Fruit fly (Drosophila melanogaster) whole organism, embryonic: Measurements from ENCODE around the gene beag.

Experiments used
- Atf-2 ChIP-seq: fragments of 200-800 bp; sonication (Bioruptor generic); optimal IDR thresholded peaks from 2 replicates; lab custom pipeline; 2016; ENCODE audit warnings: missing biosample characterization, missing genetic modification characterization
- CG1024 ChIP-seq: fragments of 200-800 bp; sonication (Bioruptor generic); IDR thresholded peaks from 2 replicates; pipeline ENCODE4 v1.3.6; 2022; ENCODE audit warnings: missing biosample characterization, missing genetic modification characterization
- CG10321 ChIP-seq: fragments of 200-800 bp; sonication (Bioruptor generic); IDR thresholded peaks from 2 replicates; pipeline ENCODE4 v1.3.6; 2022; ENCODE audit warnings: missing biosample characterization, missing genetic modification characterization
- CG10959 ChIP-seq: fragments of 200-800 bp; sonication (Bioruptor generic); IDR thresholded peaks from 2 replicates; pipeline ENCODE4 v1.3.6; 2022; ENCODE audit warnings: missing biosample characterization, missing genetic modification characterization
- CG11504 ChIP-seq: fragments of 200-800 bp; sonication (Bioruptor generic); optimal IDR thresholded peaks from 3 replicates; lab custom pipeline; 2019; ENCODE audit warnings: missing biosample characterization, mild to moderate bottlenecking, missing genetic modification characterization, moderate library complexity
- CG11560 ChIP-seq: fragments of 200-800 bp; sonication (Bioruptor generic); IDR thresholded peaks from 3 replicates; pipeline ENCODE4 v1.3.6; 2022; ENCODE audit warnings: missing biosample characterization, missing genetic modification characterization
- CG11696 ChIP-seq: fragments of 200-800 bp; sonication (Bioruptor generic); IDR thresholded peaks from 2 replicates; pipeline ENCODE4 v1.3.6; 2022; ENCODE audit warnings: missing biosample characterization, missing genetic modification characterization
- CG12236 ChIP-seq: fragments of 200-800 bp; sonication (Bioruptor generic); optimal IDR thresholded peaks from 2 replicates; lab custom pipeline; 2016; ENCODE audit warnings: missing biosample characterization, missing genetic modification characterization
- CG12942 ChIP-seq: fragments of 200-800 bp; sonication (Bioruptor generic); optimal IDR thresholded peaks from 3 replicates; lab custom pipeline; 2016; ENCODE audit warnings: missing biosample characterization, missing genetic modification characterization
- CG1529 ChIP-seq: fragments of 200-800 bp; sonication (Bioruptor generic); optimal IDR thresholded peaks from 3 replicates; lab custom pipeline; 2018; ENCODE audit warnings: missing biosample characterization, missing genetic modification characterization
- CG1647 ChIP-seq: fragments of 200-800 bp; sonication (Bioruptor generic); optimal IDR thresholded peaks from 3 replicates; lab custom pipeline; 2016; ENCODE audit warnings: missing biosample characterization, missing genetic modification characterization
- CG16815 ChIP-seq: fragments of 200-800 bp; sonication (Bioruptor generic); optimal IDR thresholded peaks from 3 replicates; lab custom pipeline; 2017; ENCODE audit warnings: missing biosample characterization, mild to moderate bottlenecking, missing genetic modification characterization
- CG17361 ChIP-seq: fragments of 200-800 bp; sonication (Bioruptor generic); IDR thresholded peaks from 3 replicates; pipeline ENCODE4 v1.3.6; 2022; ENCODE audit warnings: missing biosample characterization, missing genetic modification characterization
- CG18619 ChIP-seq: fragments of 200-800 bp; sonication (Bioruptor generic); optimal IDR thresholded peaks from 3 replicates; lab custom pipeline; 2017; ENCODE audit warnings: missing biosample characterization, mild to moderate bottlenecking, missing genetic modification characterization
- CG32767 ChIP-seq: fragments of 200-800 bp; sonication (Bioruptor generic); IDR thresholded peaks from 2 replicates; pipeline ENCODE4 v1.3.6; 2022; ENCODE audit warnings: missing biosample characterization, missing genetic modification characterization
- CG3281 ChIP-seq: fragments of 200-800 bp; sonication (Bioruptor generic); optimal IDR thresholded peaks from 3 replicates; lab custom pipeline; 2017; ENCODE audit warnings: missing biosample characterization, mild to moderate bottlenecking, missing genetic modification characterization
- CG4360 ChIP-seq: fragments of 200-800 bp; sonication (Bioruptor generic); IDR thresholded peaks from 2 replicates; pipeline ENCODE4 v1.3.6; 2022; ENCODE audit warnings: missing biosample characterization, missing genetic modification characterization
- CG7357 ChIP-seq: fragments of 200-800 bp; sonication (Bioruptor generic); IDR thresholded peaks from 3 replicates; pipeline ENCODE4 v1.3.6; 2022; ENCODE audit warnings: missing biosample characterization, missing genetic modification characterization
- CG7372 ChIP-seq: fragments of 200-800 bp; sonication (Bioruptor generic); IDR thresholded peaks from 2 replicates; pipeline ENCODE4 v1.3.6; 2022; ENCODE audit warnings: missing biosample characterization, missing genetic modification characterization
- CG7963 ChIP-seq: fragments of 200-800 bp; sonication (Bioruptor generic); IDR thresholded peaks from 3 replicates; pipeline ENCODE4 v1.3.6; 2022; ENCODE audit warnings: missing biosample characterization, missing genetic modification characterization; ENCODE audit not compliant: partially characterized antibody
- CG8388 ChIP-seq: fragments of 200-800 bp; sonication (Bioruptor generic); optimal IDR thresholded peaks from 2 replicates; lab custom pipeline; 2019; ENCODE audit warnings: missing biosample characterization, mild to moderate bottlenecking, missing genetic modification characterization, moderate library complexity
- CG9437 ChIP-seq: fragments of 200-800 bp; sonication (Bioruptor generic); optimal IDR thresholded peaks from 2 replicates; lab custom pipeline; 2018; ENCODE audit warnings: missing biosample characterization, mild to moderate bottlenecking, missing genetic modification characterization
- CG9727 ChIP-seq: fragments of 200-800 bp; sonication (Bioruptor generic); optimal IDR thresholded peaks from 3 replicates; lab custom pipeline; 2017; ENCODE audit warnings: missing biosample characterization, mild to moderate bottlenecking, missing genetic modification characterization
- CG9876 ChIP-seq: fragments of 200-800 bp; sonication (Bioruptor generic); optimal IDR thresholded peaks from 2 replicates; lab custom pipeline; 2016; ENCODE audit warnings: missing biosample characterization, missing genetic modification characterization
- Doc3 ChIP-seq: fragments of 200-800 bp; sonication (Bioruptor generic); IDR thresholded peaks from 3 replicates; pipeline ENCODE4 v1.3.6; 2022; ENCODE audit warnings: missing biosample characterization, missing genetic modification characterization; ENCODE audit not compliant: partially characterized antibody
- Dref ChIP-seq: fragments of 200-800 bp; sonication (Bioruptor generic); IDR thresholded peaks from 2 replicates; pipeline ENCODE4 v1.3.6; 2022; ENCODE audit warnings: missing biosample characterization, missing genetic modification characterization
- Drgx ChIP-seq: fragments of 200-800 bp; sonication (Bioruptor generic); IDR thresholded peaks from 2 replicates; pipeline ENCODE4 v1.3.6; 2022; ENCODE audit warnings: missing biosample characterization, missing genetic modification characterization
- Elba2 ChIP-seq: fragments of 200-800 bp; sonication (Bioruptor generic); optimal IDR thresholded peaks from 3 replicates; lab custom pipeline; 2016; ENCODE audit warnings: missing biosample characterization, missing genetic modification characterization
- Ets97D ChIP-seq: fragments of 200-800 bp; sonication (Bioruptor generic); optimal IDR thresholded peaks from 3 replicates; lab custom pipeline; 2016; ENCODE audit warnings: missing biosample characterization, missing genetic modification characterization
- Hr78 ChIP-seq, 2 experiments: fragments of 200-800 bp in 1 of 2; fragments of >200 bp in 1 of 2; sonication (Bioruptor generic) in 1 of 2; optimal IDR thresholded peaks; 2 replicates each; lab custom pipeline; 2017 to 2019; ENCODE audit warnings: missing biosample characterization in 2 of 2, missing genetic modification characterization in 2 of 2, mild to moderate bottlenecking in 1 of 2, moderate library complexity in 1 of 2
- Meics ChIP-seq: fragments of 200-800 bp; sonication (Bioruptor generic); optimal IDR thresholded peaks from 2 replicates; lab custom pipeline; 2017; ENCODE audit warnings: missing biosample characterization, mild to moderate bottlenecking, missing genetic modification characterization
- Pdp1 ChIP-seq, 2 experiments: fragments of 200-800 bp; sonication (Bioruptor generic); optimal IDR thresholded peaks; 3 replicates each; lab custom pipeline; 2016; ENCODE audit warnings: missing biosample characterization in 2 of 2, missing genetic modification characterization in 2 of 2, mild to moderate bottlenecking in 1 of 2, moderate library complexity in 1 of 2
- al ChIP-seq: fragments of 200-800 bp; sonication (Bioruptor generic); IDR thresholded peaks from 2 replicates; pipeline ENCODE4 v1.3.6; 2022; ENCODE audit warnings: missing biosample characterization, missing genetic modification characterization
- bbx ChIP-seq: fragments of 200-800 bp; sonication (Bioruptor generic); IDR thresholded peaks from 2 replicates; pipeline ENCODE4 v1.3.6; 2022; ENCODE audit warnings: missing biosample characterization, missing genetic modification characterization; ENCODE audit not compliant: partially characterized antibody
- bigmax ChIP-seq: fragments of 200-800 bp; sonication (Bioruptor generic); optimal IDR thresholded peaks from 2 replicates; lab custom pipeline; 2018; ENCODE audit warnings: missing biosample characterization, mild to moderate bottlenecking, missing genetic modification characterization
- cwo ChIP-seq: fragments of 200-800 bp; sonication (Bioruptor generic); optimal IDR thresholded peaks from 3 replicates; lab custom pipeline; 2017; ENCODE audit warnings: missing biosample characterization, missing genetic modification characterization, mild to moderate bottlenecking, moderate library complexity, missing genetic modification reagents
- grn ChIP-seq: fragments of 200-800 bp; sonication (Bioruptor generic); optimal IDR thresholded peaks from 3 replicates; lab custom pipeline; 2017; ENCODE audit warnings: missing biosample characterization, missing genetic modification characterization
- jing ChIP-seq: fragments of 200-800 bp; sonication (Bioruptor generic); optimal IDR thresholded peaks from 2 replicates; lab custom pipeline; 2018; ENCODE audit warnings: missing biosample characterization, mild to moderate bottlenecking, missing genetic modification characterization
- kah ChIP-seq: fragments of 200-800 bp; sonication (Bioruptor generic); optimal IDR thresholded peaks from 2 replicates; lab custom pipeline; 2018; ENCODE audit warnings: missing biosample characterization, mild to moderate bottlenecking, missing genetic modification characterization
- kay ChIP-seq: fragments of 200-800 bp; sonication (Bioruptor generic); optimal IDR thresholded peaks from 2 replicates; lab custom pipeline; 2016; ENCODE audit warnings: missing biosample characterization, missing genetic modification characterization
- luna ChIP-seq: fragments of 200-800 bp; sonication (Bioruptor generic); optimal IDR thresholded peaks from 2 replicates; lab custom pipeline; 2016; ENCODE audit warnings: missing biosample characterization, missing genetic modification characterization
- nmo ChIP-seq: fragments of 200-800 bp; sonication (Bioruptor generic); optimal IDR thresholded peaks from 2 replicates; lab custom pipeline; 2018; ENCODE audit warnings: missing biosample characterization, mild to moderate bottlenecking, missing genetic modification characterization, moderate library complexity
- prd ChIP-seq, 3 experiments: fragments of >200 bp in 2 of 3; fragments of 200-800 bp in 1 of 3; sonication (Bioruptor generic) in 1 of 3; optimal IDR thresholded peaks in 2 of 3; IDR thresholded peaks in 1 of 3; 2 replicates in 2 of 3; 3 replicates in 1 of 3; pipeline versions ENCODE4 v1.3.6 to Lab custom; 2017 to 2022; ENCODE audit warnings: missing biosample characterization in 1 of 3, missing genetic modification characterization in 1 of 3
- sisA ChIP-seq: fragments of 200-800 bp; sonication (Bioruptor generic); IDR thresholded peaks from 2 replicates; pipeline ENCODE4 v1.3.6; 2022; ENCODE audit warnings: missing biosample characterization, missing genetic modification characterization
- tin ChIP-seq: fragments of 200-800 bp; sonication (Bioruptor generic); optimal IDR thresholded peaks from 3 replicates; lab custom pipeline; 2016; ENCODE audit warnings: missing biosample characterization, missing genetic modification characterization
- toy ChIP-seq: fragments of 200-800 bp; sonication (Bioruptor generic); IDR thresholded peaks from 2 replicates; pipeline ENCODE4 v1.3.6; 2022; ENCODE audit warnings: missing biosample characterization, missing genetic modification characterization
- trem ChIP-seq: fragments of 200-800 bp; optimal IDR thresholded peaks from 3 replicates; lab custom pipeline; 2019; ENCODE audit warnings: missing biosample characterization, mild to moderate bottlenecking, missing genetic modification characterization, moderate library complexity
- tup ChIP-seq: fragments of 200-800 bp; sonication (Bioruptor generic); optimal IDR thresholded peaks from 2 replicates; lab custom pipeline; 2016; ENCODE audit warnings: missing biosample characterization, mild to moderate bottlenecking, missing genetic modification characterization, moderate library complexity
- unc-4 ChIP-seq: fragments of 200-800 bp; sonication (Bioruptor generic); IDR thresholded peaks from 2 replicates; pipeline ENCODE4 v1.3.6; 2022; ENCODE audit warnings: missing biosample characterization, missing genetic modification characterization; ENCODE audit not compliant: partially characterized antibody
- wor ChIP-seq: fragments of 200-800 bp; sonication (Bioruptor generic); IDR thresholded peaks from 2 replicates; pipeline ENCODE4 v1.3.6; 2022; ENCODE audit warnings: missing biosample characterization, missing genetic modification characterization
- zfh2 ChIP-seq: fragments of 200-800 bp; sonication (Bioruptor generic); optimal IDR thresholded peaks from 2 replicates; lab custom pipeline; 2016; ENCODE audit warnings: missing biosample characterization, missing genetic modification characterization

beag gene

DNA sequence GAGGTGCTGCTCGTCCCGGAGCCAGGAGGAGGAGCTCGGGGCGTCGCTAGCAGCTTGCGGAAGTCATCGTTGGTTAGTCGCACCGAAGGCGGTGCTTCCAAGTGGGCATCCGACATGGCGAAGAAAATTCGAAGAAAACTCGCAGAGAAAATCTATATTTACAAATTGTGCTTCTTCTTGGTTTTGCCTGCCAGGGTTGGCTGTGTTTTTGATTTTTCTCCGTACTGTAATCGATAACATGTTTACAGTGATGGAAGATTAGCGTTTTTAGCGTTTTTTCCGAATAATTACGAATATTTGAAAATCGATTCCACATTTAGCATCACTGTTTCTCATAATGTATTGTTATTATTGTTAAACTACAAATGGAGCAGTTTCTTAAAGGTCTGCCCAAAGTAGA, at the start of gene beag, which contains the start of gene Ada (continued):
- TF ChIP-seq prd (optimal IDR thresholded peaks at IDR 0.05; lab: Kevin White, UChicago): no peak
- peak; percentile 46; the same call in 1 of the 3 replicates for TF ChIP-seq prd (GFP tag; IDR thresholded peaks at IDR 0.05; lab: Robert Waterston, UW)
- TF ChIP-seq CG11504 (tag; lab: Kevin White, UChicago): no peak
- TF ChIP-seq Elba2: no peak
- TF ChIP-seq CG11560: no peak
- TF ChIP-seq CG3281: peak; percentile 83
- TF ChIP-seq CG10959 (GFP tag; lab: Robert Waterston, UW): no peak
- peak; percentile 3 for TF ChIP-seq Ets97D (GFP tag; lab: Kevin White, UChicago)
- no peak for TF ChIP-seq CG9727 (GFP tag; lab: Kevin White, UChicago)
- no peak for TF ChIP-seq tup
- peak; percentile 51 for TF ChIP-seq zfh2 (GFP tag; lab: Kevin White, UChicago)
- TF ChIP-seq Hr78 (GFP tag; optimal IDR thresholded peaks at IDR 0.05; lab: Kevin White, UChicago): no peak
- TF ChIP-seq Atf-2 (GFP tag; lab: Kevin White, UChicago): no peak
- no peak for TF ChIP-seq sisA (GFP tag; lab: Robert Waterston, UW)
- peak; percentile 48 for TF ChIP-seq Meics (GFP tag; lab: Kevin White, UChicago)
- TF ChIP-seq al (GFP tag; lab: Robert Waterston, UW): 0 out of 2 replicates have a peak, but pooled peaks have one; percentile 34
- peak; percentile 12 for TF ChIP-seq CG8388
- TF ChIP-seq CG1647 (GFP tag; lab: Kevin White, UChicago): no peak
- TF ChIP-seq wor (GFP tag; lab: Robert Waterston, UW): no peak
- TF ChIP-seq CG1024 (GFP tag; lab: Robert Waterston, UW): no peak
- no peak for TF ChIP-seq grn
- no peak for TF ChIP-seq CG9437 (GFP tag; lab: Kevin White, UChicago)
- TF ChIP-seq Pdp1 (GFP tag; optimal IDR thresholded peaks at IDR 0.05; lab: Kevin White, UChicago): peak in 1 of 2 experiments; percentile 14
- TF ChIP-seq jing (GFP tag; lab: Kevin White, UChicago): no peak
- no peak for TF ChIP-seq cwo (GFP tag; lab: Kevin White, UChicago)
- TF ChIP-seq CG7963 (GFP tag; lab: Robert Waterston, UW): no peak
- no peak for TF ChIP-seq CG10321 (GFP tag; lab: Robert Waterston, UW)
- no peak for TF ChIP-seq CG16815 (GFP tag; lab: Kevin White, UChicago)
- TF ChIP-seq bbx: peak; percentile 30; the same call in 1 of the 2 replicates
- TF ChIP-seq CG7357: no peak
- TF ChIP-seq CG11696: no peak
- TF ChIP-seq luna: no peak
- TF ChIP-seq CG4360 (GFP tag; lab: Robert Waterston, UW): no peak
- no peak for TF ChIP-seq CG12236
- TF ChIP-seq bigmax (GFP tag; lab: Kevin White, UChicago): no peak
- TF ChIP-seq trem (tag; lab: Kevin White, UChicago): peak; percentile 51
- TF ChIP-seq Doc3: 0 out of 3 replicates have a peak, but pooled peaks have one; percentile 49
- TF ChIP-seq Dref (GFP tag; lab: Robert Waterston, UW): peak; percentile 90
- TF ChIP-seq unc-4: peak; percentile 52
- TF ChIP-seq CG1529: no peak
- 0 out of 2 replicates have a peak, but pooled peaks have one; percentile 26 for TF ChIP-seq CG7372 (GFP tag; lab: Robert Waterston, UW)
- TF ChIP-seq CG9876: no peak
- TF ChIP-seq kah: no peak
- TF ChIP-seq toy (GFP tag; lab: Robert Waterston, UW): no peak
- no peak for TF ChIP-seq kay
- no peak for TF ChIP-seq Drgx (GFP tag; lab: Robert Waterston, UW)
- 0 out of 2 replicates have a peak, but pooled peaks have one; percentile 15 for TF ChIP-seq CG32767 (GFP tag; lab: Robert Waterston, UW)
- TF ChIP-seq CG18619 (GFP tag; lab: Kevin White, UChicago): no peak
- TF ChIP-seq CG17361 (GFP tag; lab: Robert Waterston, UW): no peak
- peak; percentile 33 for TF ChIP-seq tin (GFP tag; lab: Kevin White, UChicago)
- TF ChIP-seq CG12942 (GFP tag; lab: Kevin White, UChicago): no peak
- TF ChIP-seq nmo (GFP tag; lab: Kevin White, UChicago): peak; percentile 51
